Worm (Caenorhabditis elegans): ENCODE data around the gene twk-49.

Gene twk-49

DNA sequence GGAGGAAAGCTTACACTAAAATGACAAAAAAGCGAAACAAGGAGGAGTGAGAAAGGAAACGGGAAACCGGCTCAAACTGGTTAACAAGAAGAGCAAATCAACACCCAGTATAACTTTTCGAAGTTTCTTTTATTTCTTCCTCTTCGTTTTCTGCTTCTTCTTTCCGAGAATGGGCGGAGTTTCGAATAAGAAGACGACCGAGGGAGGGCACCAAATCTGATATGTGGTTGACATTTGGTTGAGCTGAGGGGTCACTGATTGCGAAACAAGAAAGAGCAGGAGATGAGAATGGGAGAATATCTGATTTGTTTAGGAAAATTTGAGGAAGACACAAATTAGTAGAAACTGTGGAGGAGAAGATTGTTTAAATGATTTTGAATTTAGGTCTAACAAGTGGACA is 358 bp downstream of the twk-49 start:
- TF ChIP-seq zag-1 (tag; optimal IDR thresholded peaks at IDR 0.05) (peak; percentile 10), sem-4 (tag; optimal IDR thresholded peaks at IDR 0.05) (peak; percentile 37), mab-5 (tag; optimal IDR thresholded peaks at IDR 0.05) (no peak)

DNA sequence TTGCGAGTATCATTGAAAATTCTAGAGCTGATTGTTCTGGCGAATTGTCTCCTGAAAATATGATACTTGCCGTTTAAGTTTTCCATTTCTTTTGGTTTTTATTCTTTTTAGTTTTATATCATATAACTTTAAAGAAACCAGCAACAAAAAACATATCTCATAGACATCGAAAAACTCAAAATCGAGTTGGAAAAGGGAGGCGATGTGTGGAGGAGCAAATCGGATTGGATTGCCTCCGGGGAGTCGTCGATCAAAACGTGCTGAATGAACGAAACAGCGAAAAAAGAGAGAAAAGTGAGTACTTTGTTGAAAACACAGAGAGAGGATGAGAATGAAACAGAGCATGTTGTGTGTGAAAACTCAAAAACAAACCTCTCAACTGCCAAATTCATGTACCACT is 1.8 kb downstream of the twk-49 start:
- TF ChIP-seq nhr-23 (tag; optimal IDR thresholded peaks at IDR 0.05) (no peak), lsy-2 (tag; optimal IDR thresholded peaks at IDR 0.05) (peak in 1 of 2 experiments; percentile 22)

DNA sequence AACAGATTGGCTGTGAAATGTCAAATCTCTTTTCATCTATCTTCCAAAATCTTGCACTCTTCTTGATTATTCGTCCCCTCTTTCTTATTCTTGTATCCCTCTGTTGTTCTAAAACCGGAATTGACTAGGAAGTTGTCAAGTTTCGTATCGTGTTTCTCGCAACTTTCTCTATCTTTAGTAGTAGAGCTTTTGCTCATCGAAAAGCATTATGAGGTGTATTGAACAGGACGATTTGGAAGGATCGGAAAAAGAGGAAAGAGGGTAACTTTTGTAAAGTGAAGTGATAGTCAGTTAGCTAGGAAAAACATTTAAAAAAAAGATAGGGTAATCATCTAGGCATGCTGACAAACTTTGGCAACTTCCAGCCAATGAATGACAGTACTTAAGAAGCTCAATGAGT is 2.5 kb downstream of the twk-49 start:
- no peak for TF ChIP-seq nhr-6 (tag; optimal IDR thresholded peaks at IDR 0.05)
- no peak for TF ChIP-seq skn-1 (tag; optimal IDR thresholded peaks at IDR 0.05)
- no peak for TF ChIP-seq zag-1 (tag; optimal IDR thresholded peaks at IDR 0.05)
- TF ChIP-seq nhr-23 (tag; optimal IDR thresholded peaks at IDR 0.05): no peak

- TF ChIP-seq nhr-237 (tag; optimal IDR thresholded peaks at IDR 0.05): no peak
- no peak for TF ChIP-seq ZK546.5 (tag; optimal IDR thresholded peaks at IDR 0.05)
- TF ChIP-seq mab-5 (tag; optimal IDR thresholded peaks at IDR 0.05): no peak
- TF ChIP-seq unc-62 (GFP tag; optimal IDR thresholded peaks at IDR 0.05): no peak
- TF ChIP-seq mdl-1 (tag; optimal IDR thresholded peaks at IDR 0.05): no peak
- no peak for TF ChIP-seq ztf-4 (tag; optimal IDR thresholded peaks at IDR 0.05)
- no peak for TF ChIP-seq ceh-82 (tag; optimal IDR thresholded peaks at IDR 0.05)
- no peak for TF ChIP-seq C34F6.9 (tag; optimal IDR thresholded peaks at IDR 0.05)
Measured at ce11 chrII:6493709-6494326, 5.1 kb downstream of the twk-49 start.

DNA sequence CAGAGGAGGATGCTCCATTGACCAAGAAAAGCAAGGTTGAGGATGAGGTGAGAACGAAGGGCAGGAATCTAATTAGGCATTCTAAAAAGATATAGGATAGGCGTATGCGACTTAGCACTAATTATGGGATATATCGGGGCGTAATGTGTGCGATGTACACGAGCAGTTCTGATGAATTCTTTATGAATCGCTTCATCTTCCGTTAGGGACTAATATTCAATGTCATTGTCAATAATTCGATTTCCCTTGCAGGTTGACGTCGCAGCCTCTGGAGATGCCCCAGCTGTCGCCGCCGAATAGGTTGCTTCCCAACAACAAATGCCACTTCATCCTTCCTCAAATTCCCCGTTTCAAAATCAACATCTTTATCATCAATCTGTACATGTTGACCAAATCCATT is 5.8 kb downstream of the twk-49 start:
- TF ChIP-seq unc-55 (GFP tag; optimal IDR thresholded peaks at IDR 0.05) (peak; percentile 9), nhr-21 (tag; optimal IDR thresholded peaks at IDR 0.05) (no peak), mab-5 (tag; optimal IDR thresholded peaks at IDR 0.05) (no peak), sem-4 (tag; optimal IDR thresholded peaks at IDR 0.05) (no peak)

DNA sequence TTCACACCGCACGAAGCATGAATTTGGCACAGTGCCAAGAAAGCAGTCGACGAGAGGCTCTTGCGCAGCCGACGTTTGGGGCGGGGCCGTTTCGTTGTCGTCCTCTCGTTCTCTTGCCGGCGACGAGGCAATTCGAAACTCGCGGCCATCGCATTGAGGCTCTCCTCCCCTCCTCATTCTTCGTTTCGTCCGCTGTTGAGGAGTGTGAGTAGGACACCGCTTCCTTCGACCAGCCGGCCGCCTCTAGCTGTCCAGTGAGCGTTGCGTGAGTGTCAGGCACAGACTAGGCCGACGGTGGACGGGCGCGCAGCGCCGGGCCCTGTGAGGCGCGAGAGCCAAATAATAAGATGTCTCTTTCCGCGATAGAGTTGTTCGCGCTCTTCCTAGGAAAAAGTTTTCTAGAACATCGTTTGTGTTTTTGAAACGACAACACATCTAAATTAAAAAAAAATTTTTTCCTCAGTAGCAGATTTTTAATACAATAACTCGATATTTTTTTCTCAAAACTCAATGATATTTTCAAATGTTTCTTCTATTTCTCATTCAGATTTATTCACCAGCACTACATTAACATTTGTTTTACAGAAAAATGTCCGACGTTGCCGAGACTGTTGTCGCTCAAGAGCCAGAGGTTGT is 7.0 kb downstream of the twk-49 start, which contains the start of the genes T28D9.11 and T28D9.1:
TSS of gene T28D9.11 (minus strand) at position 177 of the 636 bp plus-strand sequence.
TSS of gene T28D9.1 (plus strand) at position 586 of the 636 bp plus-strand sequence.
- TF ChIP-seq nhr-129 (tag; optimal IDR thresholded peaks at IDR 0.05) (peak; percentile 82), zag-1 (tag; optimal IDR thresholded peaks at IDR 0.05) (peak; percentile 40), nhr-11 (tag; optimal IDR thresholded peaks at IDR 0.05) (no peak), F13H6.1 (tag; optimal IDR thresholded peaks at IDR 0.05) (peak; percentile 67), sem-4 (tag; optimal IDR thresholded peaks at IDR 0.05) (no peak), C34F6.9 (tag; optimal IDR thresholded peaks at IDR 0.05) (peak; percentile 47), unc-39 (tag; optimal IDR thresholded peaks at IDR 0.05) (peak; percentile 36), mbf-1 (tag; optimal IDR thresholded peaks at IDR 0.05) (no peak), peb-1 (tag; optimal IDR thresholded peaks at IDR 0.05) (no peak), nhr-77 (tag; optimal IDR thresholded peaks at IDR 0.05) (no peak), lin-11 (tag; optimal IDR thresholded peaks at IDR 0.05) (peak; percentile 60), aly-2 (tag; optimal IDR thresholded peaks at IDR 0.05) (no peak), Y55F3AM.14 (GFP tag; optimal IDR thresholded peaks at IDR 0.05) (no peak), elt-3 (tag; optimal IDR thresholded peaks at IDR 0.05) (no peak), nhr-25 (tag; optimal IDR thresholded peaks at IDR 0.05) (no peak), blmp-1 (tag; optimal IDR thresholded peaks at IDR 0.05; ENCODE audit: insufficient read depth) (no peak), unc-55 (GFP tag; optimal IDR thresholded peaks at IDR 0.05) (peak; percentile 66), snpc-4 (tag; optimal IDR thresholded peaks at IDR 0.05) (peak; percentile 94), nhr-12 (tag; optimal IDR thresholded peaks at IDR 0.05) (no peak), R02D3.7 (tag; optimal IDR thresholded peaks at IDR 0.05) (no peak), mdl-1 (tag; optimal IDR thresholded peaks at IDR 0.05) (peak; percentile 9 to 41), nhr-23 (tag; optimal IDR thresholded peaks at IDR 0.05) (no peak), sma-9 (GFP tag; optimal IDR thresholded peaks at IDR 0.05) (peak; percentile 7), sma-9 (tag; optimal IDR thresholded peaks at IDR 0.05) (no peak), ceh-16 (tag; optimal IDR thresholded peaks at IDR 0.05) (peak; percentile 5), ama-1 (optimal IDR thresholded peaks at IDR 0.05) (peak; percentile 23), egl-27 (tag; optimal IDR thresholded peaks at IDR 0.05) (peak; percentile 9), lsy-2 (tag; optimal IDR thresholded peaks at IDR 0.05) (peak in 1 of 2 experiments; percentile 68), ZK546.5 (tag; optimal IDR thresholded peaks at IDR 0.05) (no peak), lin-13 (GFP tag; optimal IDR thresholded peaks at IDR 0.05) (peak; percentile 19), crh-2 (tag; optimal IDR thresholded peaks at IDR 0.05) (peak; percentile 3), nhr-21 (tag; optimal IDR thresholded peaks at IDR 0.05) (peak; percentile 45), fos-1 (tag; optimal IDR thresholded peaks at IDR 0.05) (peak; percentile 34)
